Worm (Caenorhabditis elegans): ENCODE results near the gene hrde-1.

DNA sequence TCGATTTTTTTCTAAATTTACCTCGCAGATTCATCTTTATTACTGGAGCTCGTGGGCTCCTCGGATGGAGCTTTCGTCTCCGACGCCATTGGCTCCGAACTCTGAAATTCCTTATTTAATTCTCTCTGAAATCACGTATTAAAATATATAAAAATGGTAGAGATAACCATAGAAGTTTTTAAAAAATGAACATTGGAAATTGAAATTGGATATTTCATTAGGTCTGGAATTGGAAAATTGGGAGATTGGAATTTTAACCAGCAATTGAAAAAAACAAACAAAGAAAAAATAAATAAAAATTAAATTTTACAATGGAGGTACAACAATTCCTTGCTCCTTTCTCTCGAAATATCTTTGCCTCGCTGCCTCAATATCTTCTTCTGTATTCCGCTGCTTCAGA lies 9.2 kb downstream of the hrde-1 start, which contains the start of gene rnf-5:
- TF ChIP-seq W03F9.2 (tag; optimal IDR thresholded peaks at IDR 0.05) = no peak
- TF ChIP-seq him-1 (tag; optimal IDR thresholded peaks at IDR 0.05) = no peak

All from whole organism, L4/young adult.